Fruit fly (Drosophila melanogaster): ENCODE results near the gene Hex-t1.

The Hex-t1 gene

dm6 chr3R:26461226-26461805, 12.4 kb downstream of the Hex-t1 start, which contains the start of gene CG5455 (continued):
- TF ChIP-seq CG32767 (GFP tag; IDR thresholded peaks at IDR 0.05) (peak; percentile 47; the same call in 1 of the 2 replicates), Med (GFP tag) (peak; percentile 93), NfI (GFP tag; optimal IDR thresholded peaks at IDR 0.05) (peak; percentile 16), grau (tag; optimal IDR thresholded peaks at IDR 0.05) (peak; percentile 43), D19B (GFP tag; optimal IDR thresholded peaks at IDR 0.05) (no peak), run (tag; optimal IDR thresholded peaks at IDR 0.05) (peak; percentile 9), CG31365 (tag; optimal IDR thresholded peaks at IDR 0.05) (peak; percentile 42), sd (tag; optimal IDR thresholded peaks at IDR 0.05) (peak; percentile 79), zfh2 (GFP tag; optimal IDR thresholded peaks at IDR 0.05) (peak; percentile 7), bsh (GFP tag; optimal IDR thresholded peaks at IDR 0.05) (peak; percentile 16 to 65), org-1 (GFP tag; optimal IDR thresholded peaks at IDR 0.05) (peak; percentile 12), tx (GFP tag; optimal IDR thresholded peaks at IDR 0.05) (peak; percentile 21), so (GFP tag; IDR thresholded peaks at IDR 0.05) (peak; percentile 88), Meics (GFP tag; optimal IDR thresholded peaks at IDR 0.05) (peak; percentile 58), al (GFP tag; IDR thresholded peaks at IDR 0.05) (0 out of 2 replicates have a peak, but pooled peaks have one; percentile 31), sim (GFP tag; IDR thresholded peaks at IDR 0.05) (0 out of 2 replicates have a peak, but pooled peaks have one; percentile 20), CG1024 (GFP tag; IDR thresholded peaks at IDR 0.05) (no peak), BtbVII (GFP tag; optimal IDR thresholded peaks at IDR 0.05) (peak; percentile 76), Dip2 (GFP tag; IDR thresholded peaks at IDR 0.05) (no peak), CG8089 (GFP tag; optimal IDR thresholded peaks at IDR 0.05) (no peak), Ets65A (GFP tag) (peak; percentile 60), CG2875 (GFP tag; optimal IDR thresholded peaks at IDR 0.05) (peak; percentile 14), tio (GFP tag; optimal IDR thresholded peaks at IDR 0.05) (no peak), HmgZ (tag; optimal IDR thresholded peaks at IDR 0.05) (peak; percentile 84), CG8359 (GFP tag; optimal IDR thresholded peaks at IDR 0.05; ENCODE audit: borderline replicate concordance) (no peak), dysf (GFP tag; IDR thresholded peaks at IDR 0.05) (peak; percentile 43; the same call in 1 of the 3 replicates), CrebB (tag; optimal IDR thresholded peaks at IDR 0.05) (peak; percentile 62), H2.0 (GFP tag; IDR thresholded peaks at IDR 0.05) (peak; percentile 25; the same call in 1 of the 2 replicates), CG11085 (GFP tag; IDR thresholded peaks at IDR 0.05) (peak; percentile 45; the same call in 1 of the 2 replicates), Pdp1 (GFP tag; optimal IDR thresholded peaks at IDR 0.05) (peak in 1 of 2 experiments; percentile 87), cwo (GFP tag; optimal IDR thresholded peaks at IDR 0.05) (peak; percentile 71), CG34422 (GFP tag; IDR thresholded peaks at IDR 0.05) (peak; percentile 54; the same call in 1 of the 3 replicates), CG4328 (GFP tag; optimal IDR thresholded peaks at IDR 0.05) (peak; percentile 14), Opbp (GFP tag; IDR thresholded peaks at IDR 0.05; ENCODE audit: partially characterized antibody) (peak; percentile 62; the same call in 1 of the 3 replicates), CG7987 (GFP tag; optimal IDR thresholded peaks at IDR 0.05) (peak; percentile 68), odd (GFP tag; optimal IDR thresholded peaks at IDR 0.05) (peak; percentile 42), CG30431 (GFP tag; optimal IDR thresholded peaks at IDR 0.05) (no peak), bab2 (GFP tag; optimal IDR thresholded peaks at IDR 0.05) (peak; percentile 2), gfzf (GFP tag; optimal IDR thresholded peaks at IDR 0.05) (no peak), Stat92E (GFP tag; optimal IDR thresholded peaks at IDR 0.05) (no peak), Eip74EF (GFP tag; optimal IDR thresholded peaks at IDR 0.05) (peak in 1 of 2 experiments; percentile 31), bowl (GFP tag; IDR thresholded peaks at IDR 0.05) (peak; percentile 85; the same call in 1 of the 2 replicates), Nf-YC (tag; optimal IDR thresholded peaks at IDR 0.05) (peak; percentile 47), CG12769 (tag; optimal IDR thresholded peaks at IDR 0.05) (peak; percentile 85), fu2 (GFP tag; optimal IDR thresholded peaks at IDR 0.05) (peak; percentile 17), mirr (GFP tag; optimal IDR thresholded peaks at IDR 0.05) (peak; percentile 93), cg (GFP tag; optimal IDR thresholded peaks at IDR 0.05) (peak; percentile 91), bbx (GFP tag; IDR thresholded peaks at IDR 0.05; ENCODE audit: partially characterized antibody) (peak; percentile 70; the same call in 1 of the 2 replicates)

Data from whole organism, embryonic.